Worm (Caenorhabditis elegans) whole organism, L4 larva: ENCODE data around the gene Y77E11A.16.

Experiments
- F26F4.8 ChIP-seq: fragments of 200-800 bp; sonication (Bioruptor generic); conservative IDR thresholded peaks from 2 replicates; pipeline ENCODE4 v1.3.6; 2022; ENCODE audit warnings: missing genetic modification characterization, missing compliant biosample characterization
- ZK337.2 ChIP-seq: fragments of 200-800 bp; sonication (Bioruptor generic); IDR thresholded peaks from 2 replicates; pipeline ENCODE4 v1.3.6; 2022; ENCODE audit warnings: missing genetic modification reagents, missing genetic modification characterization, missing compliant biosample characterization
- aly-2 ChIP-seq: sonication (generic microtip); optimal IDR thresholded peaks from 2 replicates; lab custom pipeline; 2018; ENCODE audit warnings: missing biosample characterization, missing genetic modification characterization
- ama-1 ChIP-seq: fragments of 150-350 bp; optimal IDR thresholded peaks from 2 replicates; lab custom pipeline; 2014; ENCODE audit warnings: inconsistent platforms, mixed read lengths
- dpl-1 ChIP-seq: fragments of 150-350 bp; optimal IDR thresholded peaks from 2 replicates; lab custom pipeline; 2014; ENCODE audit warnings: missing biosample characterization, missing genetic modification reagents, missing genetic modification characterization
- egl-43 ChIP-seq: fragments of 200-800 bp; sonication (Bioruptor generic); IDR thresholded peaks from 2 replicates; pipeline ENCODE4 v1.3.6; 2022; ENCODE audit warnings: missing genetic modification reagents, missing genetic modification characterization, missing compliant biosample characterization
- jun-1 ChIP-seq: fragments of 150-350 bp; optimal IDR thresholded peaks from 2 replicates; lab custom pipeline; 2014; ENCODE audit warnings: missing biosample characterization, missing genetic modification reagents, missing genetic modification characterization
- lir-3 ChIP-seq: sonication (generic microtip); optimal IDR thresholded peaks from 2 replicates; lab custom pipeline; 2016; ENCODE audit warnings: mild to moderate bottlenecking, missing genetic modification characterization, missing compliant biosample characterization
- skn-1 ChIP-seq: fragments of 150-350 bp; optimal IDR thresholded peaks from 2 replicates; lab custom pipeline; 2014; ENCODE audit warnings: missing biosample characterization, missing genetic modification characterization
- zag-1 ChIP-seq: fragments of 150-350 bp; optimal IDR thresholded peaks from 2 replicates; lab custom pipeline; 2014; ENCODE audit warnings: missing biosample characterization, missing genetic modification characterization

DNA sequence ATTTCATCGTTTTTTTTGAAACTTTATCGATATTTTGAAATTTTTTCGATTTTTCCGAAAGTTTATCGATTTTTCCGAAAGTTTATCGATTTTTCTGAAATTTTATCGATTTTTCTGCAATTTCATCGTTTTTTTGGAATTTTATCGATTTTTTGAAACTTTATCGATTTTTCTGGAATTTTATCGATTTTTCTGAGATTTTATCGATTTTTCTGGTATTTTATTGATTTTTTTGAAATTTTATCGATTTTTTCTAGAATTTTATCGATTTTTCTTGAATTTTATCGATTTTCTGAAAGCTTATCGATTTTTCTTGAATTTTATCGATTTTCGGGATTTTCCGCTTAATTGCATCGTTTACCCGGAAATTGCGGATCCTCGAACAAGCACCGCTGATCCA is 41.7 kb upstream of the Y77E11A.16 start:
- TF ChIP-seq lir-3 (tag; lab: Kevin White, UChicago) (no peak), dpl-1 (GFP tag; lab: Kevin White, UChicago) (no peak), skn-1 (tag; lab: Kevin White, UChicago) (no peak), jun-1 (tag; lab: Kevin White, UChicago) (no peak), F26F4.8 (no peak), ama-1 (lab: Kevin White, UChicago) (no peak), egl-43 (GFP tag; lab: Robert Waterston, UW) (no peak), aly-2 (tag; lab: Kevin White, UChicago) (no peak), zag-1 (tag; lab: Kevin White, UChicago) (no peak), ZK337.2 (GFP tag; lab: Robert Waterston, UW) (no peak)
